Fruit fly (Drosophila melanogaster): Measurements from ENCODE around the gene CG32694.
A peak's percentile ranks its signal among the peaks of the same experiment; 100 is the strongest.

Gene CG32694

DNA sequence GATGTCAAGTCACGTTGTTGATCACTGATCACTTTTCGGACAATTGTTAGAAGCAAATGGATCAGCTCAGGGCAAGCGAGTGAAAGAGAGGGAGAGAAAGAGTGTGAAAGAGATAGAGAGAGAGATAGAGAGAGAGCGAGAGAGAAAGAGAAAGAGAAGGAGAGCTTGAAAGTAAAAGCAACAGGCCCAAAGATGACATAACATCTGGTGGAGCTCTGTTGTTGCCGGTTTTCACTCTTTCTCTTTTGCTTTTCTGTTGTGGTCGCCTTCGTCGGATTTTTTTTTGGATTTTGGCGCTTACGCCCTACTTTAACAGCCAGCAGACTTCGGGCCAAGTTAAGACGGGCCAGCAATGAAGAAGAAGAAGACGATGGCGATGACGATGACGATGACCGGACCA, 1.5 kb downstream of the CG32694 start:
- no peak for TF ChIP-seq kay (GFP tag; ENCODE audit: borderline replicate concordance)
- no peak for TF ChIP-seq CG5204 (GFP tag; optimal IDR thresholded peaks at IDR 0.05)
- TF ChIP-seq CG7045 (GFP tag; optimal IDR thresholded peaks at IDR 0.05), result no peak
- TF ChIP-seq CG14711 (tag; optimal IDR thresholded peaks at IDR 0.05), result no peak
- no peak for TF ChIP-seq Clk (GFP tag; optimal IDR thresholded peaks at IDR 0.05)
- TF ChIP-seq CG1620 (GFP tag; optimal IDR thresholded peaks at IDR 0.05), result no peak
- TF ChIP-seq CG11617 (GFP tag; optimal IDR thresholded peaks at IDR 0.05), result no peak
- no peak for TF ChIP-seq cic (GFP tag; optimal IDR thresholded peaks at IDR 0.05)
- no peak for TF ChIP-seq bab1 (GFP tag; optimal IDR thresholded peaks at IDR 0.05)
- no peak for TF ChIP-seq pad (GFP tag; optimal IDR thresholded peaks at IDR 0.05)
- no peak for TF ChIP-seq tj (GFP tag; optimal IDR thresholded peaks at IDR 0.05)
- TF ChIP-seq CG33017 (tag; optimal IDR thresholded peaks at IDR 0.05), result no peak

DNA sequence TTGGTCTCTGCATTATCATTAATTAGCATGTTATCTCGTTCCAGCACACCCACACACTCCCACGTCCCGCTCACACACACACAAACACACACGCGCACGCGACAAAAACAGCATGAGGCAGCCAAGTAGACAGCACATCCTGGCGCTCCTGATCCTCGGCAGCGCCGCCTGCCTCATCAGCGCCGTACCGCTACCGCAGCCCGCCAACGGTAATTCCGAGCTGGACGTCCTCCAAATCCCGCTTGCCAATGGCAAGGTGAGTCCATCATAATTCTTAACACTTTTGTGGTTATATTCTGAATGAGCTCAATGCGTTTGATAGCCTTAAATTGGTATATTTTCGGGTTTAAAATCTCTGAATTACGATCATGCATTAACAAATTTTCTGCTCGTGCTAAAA, 3.4 kb downstream of the CG32694 start:
- no peak for TF ChIP-seq Hr96 (GFP tag; optimal IDR thresholded peaks at IDR 0.05)

DNA sequence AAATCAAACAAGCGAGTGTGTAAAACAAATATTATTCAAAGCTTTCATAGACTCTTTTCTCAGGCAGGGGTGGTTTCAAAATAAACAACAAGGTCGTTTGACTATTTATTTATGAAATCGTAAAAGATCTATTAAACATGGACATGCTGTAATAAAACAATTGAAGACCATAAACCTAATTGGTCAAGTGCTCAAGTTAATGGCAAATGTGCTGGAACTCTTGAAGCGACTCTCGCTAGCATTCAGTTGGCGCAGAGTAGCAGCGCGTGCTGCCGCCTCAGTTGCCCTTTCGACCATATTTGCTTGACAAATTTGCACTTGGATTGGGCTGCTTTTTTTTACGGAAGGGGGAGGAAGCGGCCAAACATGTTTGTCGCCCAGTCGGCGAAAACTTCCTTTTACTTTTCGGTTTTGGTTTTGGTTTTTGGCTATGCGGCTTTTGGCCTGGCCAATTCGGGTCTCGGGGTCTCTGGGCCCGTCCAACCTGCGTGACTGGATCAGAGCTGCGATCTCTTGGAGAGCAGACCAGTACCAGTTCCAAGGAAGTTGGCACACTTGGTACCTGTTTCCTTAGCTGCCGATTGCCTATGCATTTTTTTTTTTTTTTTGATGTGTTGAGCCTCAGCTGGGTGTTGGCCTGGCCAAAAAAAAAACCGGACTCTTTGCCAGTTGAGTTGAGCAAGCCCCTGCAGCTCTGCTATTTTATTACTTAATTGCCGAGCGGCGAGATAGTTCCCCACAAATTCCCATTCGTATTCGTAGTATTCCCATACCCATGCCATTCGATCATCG, 4.1 kb downstream of the CG32694 start:
- no peak for TF ChIP-seq CG7101 (tag; optimal IDR thresholded peaks at IDR 0.05)

DNA sequence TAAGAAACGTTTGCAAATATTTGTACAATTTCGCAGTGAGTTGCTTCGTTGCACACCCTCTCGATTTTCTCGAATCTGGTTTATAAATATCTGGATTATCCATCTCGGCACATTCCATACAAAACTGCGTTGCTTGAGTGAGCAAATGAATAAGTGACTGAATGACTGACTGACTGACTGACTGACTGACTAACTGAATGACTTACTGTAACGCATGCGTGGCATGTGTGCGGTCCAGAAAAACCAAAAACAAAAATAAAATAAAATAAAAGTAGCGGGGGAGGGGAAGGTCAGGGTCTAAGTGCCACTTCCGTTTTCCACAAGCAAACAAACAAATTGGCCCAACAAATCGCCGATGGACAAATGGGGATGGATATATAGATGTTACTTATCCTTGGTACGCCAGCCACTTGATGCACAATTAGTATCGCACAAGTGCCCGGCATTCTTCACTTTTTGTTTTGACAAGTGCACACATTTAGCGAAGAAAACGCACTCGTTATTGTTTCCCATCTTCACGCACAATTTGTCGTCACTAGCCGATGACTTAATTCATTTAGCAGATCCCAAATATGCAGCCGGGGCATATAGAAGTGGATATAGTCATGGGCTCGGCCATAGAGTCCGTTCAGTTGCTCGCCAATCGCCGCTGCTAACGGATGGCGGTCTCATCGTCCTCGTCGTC, 19.2 kb downstream of the CG32694 start, which contains the start of gene CG33557:
CG33557 (plus strand) TSS at position 635 of the 685 bp plus-strand sequence.
- TF ChIP-seq Hr96 (GFP tag; optimal IDR thresholded peaks at IDR 0.05), result no peak
- TF ChIP-seq CG11617 (GFP tag; optimal IDR thresholded peaks at IDR 0.05), result no peak
- no peak for TF ChIP-seq toe (GFP tag; optimal IDR thresholded peaks at IDR 0.05)
- TF ChIP-seq Crg-1 (GFP tag; optimal IDR thresholded peaks at IDR 0.05), result no peak
- TF ChIP-seq cic (GFP tag; optimal IDR thresholded peaks at IDR 0.05), result no peak
- TF ChIP-seq kay (GFP tag; ENCODE audit: borderline replicate concordance), result no peak
- no peak for TF ChIP-seq cnc (optimal IDR thresholded peaks at IDR 0.05)
- no peak for TF ChIP-seq Clk (GFP tag; optimal IDR thresholded peaks at IDR 0.05)

DNA sequence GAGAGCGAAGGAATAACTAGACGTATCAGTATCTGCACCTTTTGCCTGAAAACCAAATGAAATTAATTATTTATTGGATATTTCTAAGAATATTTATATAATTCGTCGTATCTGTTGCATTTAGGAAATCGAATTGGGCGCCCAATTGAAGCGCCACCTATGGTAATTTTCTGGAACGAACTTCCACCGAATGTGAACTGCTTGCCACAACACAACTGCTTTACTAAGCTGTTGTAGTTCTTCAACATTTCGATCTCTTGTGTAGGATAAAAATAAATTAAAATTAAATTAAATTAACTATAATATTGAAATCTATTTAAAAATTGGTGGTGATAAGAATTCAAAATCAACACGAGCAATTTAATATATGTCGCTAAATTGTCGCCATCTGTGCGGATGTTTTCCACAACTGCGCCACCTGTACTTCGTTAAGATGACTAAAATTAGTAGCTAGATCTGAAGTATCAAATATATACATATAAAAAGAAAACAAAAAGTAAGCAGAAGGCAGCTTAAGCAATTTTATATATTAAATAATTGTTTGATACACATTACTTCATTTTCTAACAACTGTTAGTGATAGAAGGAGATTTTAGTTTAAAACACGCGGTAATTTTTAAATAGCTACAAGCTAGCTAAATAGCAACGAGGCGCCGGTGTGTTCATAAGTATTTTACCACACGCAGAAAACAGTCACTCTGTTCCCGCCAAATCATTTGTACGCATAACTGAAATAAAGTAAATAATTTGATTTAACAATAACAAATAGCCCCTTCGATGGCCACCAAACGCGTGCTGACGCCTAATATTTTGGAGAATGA, 20.5 kb downstream of the CG32694 start, which contains the start of gene Dna2:
Dna2 (plus strand) TSS at position 688 of the 821 bp plus-strand sequence.
- TF ChIP-seq kay (GFP tag; ENCODE audit: borderline replicate concordance) (no peak), Crg-1 (GFP tag; optimal IDR thresholded peaks at IDR 0.05) (peak; percentile 12), CG7045 (GFP tag; optimal IDR thresholded peaks at IDR 0.05) (no peak), pad (GFP tag; optimal IDR thresholded peaks at IDR 0.05) (peak; percentile 0), Mnt (GFP tag; optimal IDR thresholded peaks at IDR 0.05) (no peak), CG14711 (tag; optimal IDR thresholded peaks at IDR 0.05) (no peak), cic (GFP tag; optimal IDR thresholded peaks at IDR 0.05) (no peak), Hr96 (GFP tag; optimal IDR thresholded peaks at IDR 0.05) (peak; percentile 18), CG5204 (GFP tag; optimal IDR thresholded peaks at IDR 0.05) (no peak)

DNA sequence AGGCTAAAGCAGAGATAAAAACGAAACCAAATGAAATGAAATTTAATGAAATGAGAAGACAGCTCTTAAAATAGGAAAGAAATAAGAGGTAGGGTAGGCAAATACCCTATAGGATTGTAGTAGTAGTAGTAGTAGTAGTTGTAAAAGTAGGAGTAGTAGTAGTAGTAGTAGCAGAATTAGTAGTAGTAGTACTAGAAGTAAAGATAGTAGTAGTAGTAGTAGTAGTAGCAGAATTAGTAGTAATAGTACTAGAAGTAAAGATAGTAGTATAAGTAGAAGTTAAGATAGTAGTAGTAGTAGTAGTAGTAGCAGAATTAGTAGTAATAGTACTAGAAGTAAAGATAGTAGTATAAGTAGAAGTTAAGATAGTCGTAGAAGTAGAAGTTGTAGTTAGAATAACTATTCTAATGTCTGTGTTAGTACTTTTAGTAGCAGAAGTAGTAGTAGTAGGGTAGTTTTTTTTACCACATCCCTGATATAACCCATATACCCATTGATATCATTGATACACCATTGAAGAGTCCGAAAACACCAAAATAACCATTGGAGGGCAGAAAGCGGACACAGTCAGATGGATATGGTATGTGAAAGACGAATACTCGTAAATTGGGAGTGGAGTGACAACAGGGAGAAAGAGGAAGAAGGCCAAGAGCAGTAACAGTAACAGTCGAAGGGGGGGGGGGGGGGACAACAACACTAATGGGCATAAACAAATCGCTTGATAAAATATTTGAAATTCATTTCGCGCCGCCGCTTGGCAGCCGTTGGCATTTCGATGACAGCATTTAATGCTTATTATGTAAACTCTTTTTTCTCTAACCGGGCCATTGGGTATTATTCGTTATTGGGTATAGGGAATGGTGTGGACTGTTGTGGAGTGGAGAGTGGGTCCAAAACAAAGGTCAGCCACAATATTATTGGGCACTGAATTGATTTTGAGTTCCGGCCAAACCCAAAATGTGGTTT, 25.5 kb downstream of the CG32694 start:
- TF ChIP-seq Clk (GFP tag; optimal IDR thresholded peaks at IDR 0.05) (no peak), kay (GFP tag; ENCODE audit: borderline replicate concordance) (no peak), CG7101 (tag; optimal IDR thresholded peaks at IDR 0.05) (no peak), CG14711 (tag; optimal IDR thresholded peaks at IDR 0.05) (no peak), CG11617 (GFP tag; optimal IDR thresholded peaks at IDR 0.05) (no peak), CG12768 (GFP tag; optimal IDR thresholded peaks at IDR 0.05) (no peak), cnc (optimal IDR thresholded peaks at IDR 0.05) (no peak), Hr96 (GFP tag; optimal IDR thresholded peaks at IDR 0.05) (no peak), CG1620 (GFP tag; optimal IDR thresholded peaks at IDR 0.05) (no peak), pad (GFP tag; optimal IDR thresholded peaks at IDR 0.05) (no peak), CG7045 (GFP tag; optimal IDR thresholded peaks at IDR 0.05) (no peak), CG5204 (GFP tag; optimal IDR thresholded peaks at IDR 0.05) (no peak), bab1 (GFP tag; optimal IDR thresholded peaks at IDR 0.05) (no peak), ovo (GFP tag; optimal IDR thresholded peaks at IDR 0.05) (no peak), cic (GFP tag; optimal IDR thresholded peaks at IDR 0.05) (no peak)
